Fruit fly (Drosophila melanogaster): ENCODE measurements around the gene CG15452.

Gene CG15452

DNA sequence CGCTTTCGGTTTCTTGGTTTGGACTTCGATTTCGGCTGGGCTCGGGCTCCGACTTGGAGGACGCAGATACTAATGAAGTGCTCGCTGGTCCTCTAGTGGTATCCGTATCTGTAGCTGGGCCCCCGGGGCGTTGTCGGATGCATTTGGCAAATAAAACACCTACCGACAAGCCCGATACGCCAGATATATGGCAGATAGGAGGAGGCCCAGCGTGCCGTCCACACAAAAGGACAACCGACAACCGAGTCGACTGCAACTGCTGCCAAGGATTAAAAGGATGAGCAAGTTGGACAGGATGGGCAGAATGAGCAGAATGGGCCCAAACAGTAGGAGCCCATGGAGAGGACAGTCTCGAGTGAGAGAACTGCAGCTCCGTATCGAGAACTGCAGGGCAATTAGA lies 6.2 kb downstream of the CG15452 start:
- no peak for TF ChIP-seq pad (GFP tag; optimal IDR thresholded peaks at IDR 0.05)
- TF ChIP-seq Mnt (GFP tag; optimal IDR thresholded peaks at IDR 0.05) = no peak
- no peak for TF ChIP-seq Clk (GFP tag; optimal IDR thresholded peaks at IDR 0.05)
- no peak for TF ChIP-seq CG1620 (GFP tag; optimal IDR thresholded peaks at IDR 0.05)
- no peak for TF ChIP-seq CG5204 (GFP tag; optimal IDR thresholded peaks at IDR 0.05)
- TF ChIP-seq toe (GFP tag; optimal IDR thresholded peaks at IDR 0.05) = no peak
- TF ChIP-seq ovo (GFP tag; optimal IDR thresholded peaks at IDR 0.05) = no peak
- no peak for TF ChIP-seq tj (GFP tag; optimal IDR thresholded peaks at IDR 0.05)
- no peak for TF ChIP-seq Crg-1 (GFP tag; optimal IDR thresholded peaks at IDR 0.05)
- TF ChIP-seq kay (GFP tag; ENCODE audit: borderline replicate concordance) = no peak
- TF ChIP-seq CG11617 (GFP tag; optimal IDR thresholded peaks at IDR 0.05) = no peak
- TF ChIP-seq CG33017 (tag; optimal IDR thresholded peaks at IDR 0.05) = no peak
- TF ChIP-seq CG7045 (GFP tag; optimal IDR thresholded peaks at IDR 0.05) = no peak
- no peak for TF ChIP-seq Hr96 (GFP tag; optimal IDR thresholded peaks at IDR 0.05)
- TF ChIP-seq CG14711 (tag; optimal IDR thresholded peaks at IDR 0.05) = no peak

dm6 chrX:20735910-20736483 lies 9.8 kb downstream of the CG15452 start, which contains the start of gene CG1324:
Gene CG1324, minus strand, starts transcription at chrX:20735960.
- TF ChIP-seq CG12768 (GFP tag; optimal IDR thresholded peaks at IDR 0.05) = no peak
- no peak for TF ChIP-seq kay (GFP tag; ENCODE audit: borderline replicate concordance)
- no peak for TF ChIP-seq CG11617 (GFP tag; optimal IDR thresholded peaks at IDR 0.05)
- TF ChIP-seq CG7101 (tag; optimal IDR thresholded peaks at IDR 0.05) = no peak
- TF ChIP-seq cic (GFP tag; optimal IDR thresholded peaks at IDR 0.05) = no peak
- TF ChIP-seq Clk (GFP tag; optimal IDR thresholded peaks at IDR 0.05) = no peak
- TF ChIP-seq CG14711 (tag; optimal IDR thresholded peaks at IDR 0.05) = no peak
- TF ChIP-seq tj (GFP tag; optimal IDR thresholded peaks at IDR 0.05) = no peak
- TF ChIP-seq ovo (GFP tag; optimal IDR thresholded peaks at IDR 0.05) = no peak
- TF ChIP-seq Crg-1 (GFP tag; optimal IDR thresholded peaks at IDR 0.05) = no peak
- no peak for TF ChIP-seq CG5204 (GFP tag; optimal IDR thresholded peaks at IDR 0.05)
- TF ChIP-seq cnc (optimal IDR thresholded peaks at IDR 0.05) = no peak
- TF ChIP-seq CG7045 (GFP tag; optimal IDR thresholded peaks at IDR 0.05) = no peak
- TF ChIP-seq Mnt (GFP tag; optimal IDR thresholded peaks at IDR 0.05) = no peak
- TF ChIP-seq toe (GFP tag; optimal IDR thresholded peaks at IDR 0.05) = no peak
- no peak for TF ChIP-seq CG1620 (GFP tag; optimal IDR thresholded peaks at IDR 0.05)
- TF ChIP-seq pad (GFP tag; optimal IDR thresholded peaks at IDR 0.05) = no peak
- no peak for TF ChIP-seq Hr96 (GFP tag; optimal IDR thresholded peaks at IDR 0.05)

dm6 chrX:20731492-20731891 lies 14.3 kb downstream of the CG15452 start:
- no peak for TF ChIP-seq cic (GFP tag; optimal IDR thresholded peaks at IDR 0.05)
- TF ChIP-seq CG1620 (GFP tag; optimal IDR thresholded peaks at IDR 0.05) = no peak
- no peak for TF ChIP-seq CG33017 (tag; optimal IDR thresholded peaks at IDR 0.05)
- no peak for TF ChIP-seq CG11617 (GFP tag; optimal IDR thresholded peaks at IDR 0.05)
- no peak for TF ChIP-seq CG5204 (GFP tag; optimal IDR thresholded peaks at IDR 0.05)
- TF ChIP-seq Hr96 (GFP tag; optimal IDR thresholded peaks at IDR 0.05) = no peak
- TF ChIP-seq toe (GFP tag; optimal IDR thresholded peaks at IDR 0.05) = no peak
- TF ChIP-seq pad (GFP tag; optimal IDR thresholded peaks at IDR 0.05) = no peak
- TF ChIP-seq Mnt (GFP tag; optimal IDR thresholded peaks at IDR 0.05) = no peak
- no peak for TF ChIP-seq Crg-1 (GFP tag; optimal IDR thresholded peaks at IDR 0.05)
- TF ChIP-seq tj (GFP tag; optimal IDR thresholded peaks at IDR 0.05) = no peak
- TF ChIP-seq cnc (optimal IDR thresholded peaks at IDR 0.05) = no peak
- no peak for TF ChIP-seq kay (GFP tag; ENCODE audit: borderline replicate concordance)
- no peak for TF ChIP-seq CG7045 (GFP tag; optimal IDR thresholded peaks at IDR 0.05)
- no peak for TF ChIP-seq bab1 (GFP tag; optimal IDR thresholded peaks at IDR 0.05)

dm6 chrX:20728591-20728990 lies 17.2 kb downstream of the CG15452 start:
- no peak for TF ChIP-seq cic (GFP tag; optimal IDR thresholded peaks at IDR 0.05)
- no peak for TF ChIP-seq pad (GFP tag; optimal IDR thresholded peaks at IDR 0.05)
- no peak for TF ChIP-seq CG14711 (tag; optimal IDR thresholded peaks at IDR 0.05)
- TF ChIP-seq toe (GFP tag; optimal IDR thresholded peaks at IDR 0.05) = no peak
- no peak for TF ChIP-seq bab1 (GFP tag; optimal IDR thresholded peaks at IDR 0.05)
- TF ChIP-seq CG5204 (GFP tag; optimal IDR thresholded peaks at IDR 0.05) = no peak
- no peak for TF ChIP-seq Crg-1 (GFP tag; optimal IDR thresholded peaks at IDR 0.05)
- no peak for TF ChIP-seq kay (GFP tag; ENCODE audit: borderline replicate concordance)
- TF ChIP-seq Clk (GFP tag; optimal IDR thresholded peaks at IDR 0.05) = no peak
- TF ChIP-seq CG11617 (GFP tag; optimal IDR thresholded peaks at IDR 0.05) = no peak
- TF ChIP-seq CG7045 (GFP tag; optimal IDR thresholded peaks at IDR 0.05) = no peak
- no peak for TF ChIP-seq Mnt (GFP tag; optimal IDR thresholded peaks at IDR 0.05)
- no peak for TF ChIP-seq CG33017 (tag; optimal IDR thresholded peaks at IDR 0.05)
- TF ChIP-seq ovo (GFP tag; optimal IDR thresholded peaks at IDR 0.05) = no peak
- no peak for TF ChIP-seq cnc (optimal IDR thresholded peaks at IDR 0.05)
- TF ChIP-seq CG7101 (tag; optimal IDR thresholded peaks at IDR 0.05) = no peak

DNA sequence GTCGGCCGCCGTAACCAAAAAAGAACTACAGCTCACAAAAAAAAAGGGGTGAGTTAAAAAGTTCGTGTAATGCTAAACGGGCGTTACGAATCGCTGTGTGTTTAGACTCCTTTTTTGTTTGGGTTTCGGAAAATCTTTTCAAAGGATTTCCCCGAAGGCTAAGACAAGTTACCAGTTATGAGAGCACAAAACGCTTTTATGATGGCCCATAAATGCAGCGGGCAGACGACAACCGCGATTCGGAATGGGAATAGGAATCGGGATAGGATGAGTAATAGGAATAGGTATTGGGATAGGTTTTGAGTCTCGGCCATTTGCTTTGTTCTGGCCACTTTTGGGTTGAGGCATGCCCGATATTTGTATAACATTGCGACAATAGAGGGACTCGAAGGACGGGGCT lies 21.3 kb downstream of the CG15452 start:
- TF ChIP-seq cic (GFP tag; optimal IDR thresholded peaks at IDR 0.05) (no peak), Crg-1 (GFP tag; optimal IDR thresholded peaks at IDR 0.05) (no peak), bab1 (GFP tag; optimal IDR thresholded peaks at IDR 0.05) (no peak), CG1620 (GFP tag; optimal IDR thresholded peaks at IDR 0.05) (no peak), tj (GFP tag; optimal IDR thresholded peaks at IDR 0.05) (no peak), Mnt (GFP tag; optimal IDR thresholded peaks at IDR 0.05) (no peak), CG33017 (tag; optimal IDR thresholded peaks at IDR 0.05) (no peak), CG14711 (tag; optimal IDR thresholded peaks at IDR 0.05) (no peak), CG5204 (GFP tag; optimal IDR thresholded peaks at IDR 0.05) (no peak), Clk (GFP tag; optimal IDR thresholded peaks at IDR 0.05) (no peak), Hr96 (GFP tag; optimal IDR thresholded peaks at IDR 0.05) (no peak), CG7101 (tag; optimal IDR thresholded peaks at IDR 0.05) (no peak), CG11617 (GFP tag; optimal IDR thresholded peaks at IDR 0.05) (no peak)

dm6 chrX:20723207-20723606 lies 22.6 kb downstream of the CG15452 start:
- TF ChIP-seq CG11617 (GFP tag; optimal IDR thresholded peaks at IDR 0.05) = no peak
- no peak for TF ChIP-seq CG7045 (GFP tag; optimal IDR thresholded peaks at IDR 0.05)
- TF ChIP-seq toe (GFP tag; optimal IDR thresholded peaks at IDR 0.05) = no peak
- TF ChIP-seq CG33017 (tag; optimal IDR thresholded peaks at IDR 0.05) = no peak
- no peak for TF ChIP-seq Mnt (GFP tag; optimal IDR thresholded peaks at IDR 0.05)
- no peak for TF ChIP-seq CG7101 (tag; optimal IDR thresholded peaks at IDR 0.05)
- no peak for TF ChIP-seq pad (GFP tag; optimal IDR thresholded peaks at IDR 0.05)
- no peak for TF ChIP-seq Crg-1 (GFP tag; optimal IDR thresholded peaks at IDR 0.05)
- no peak for TF ChIP-seq CG14711 (tag; optimal IDR thresholded peaks at IDR 0.05)

All from whole organism, adult.